Worm (Caenorhabditis elegans): ENCODE data around the gene xbx-6.

DNA sequence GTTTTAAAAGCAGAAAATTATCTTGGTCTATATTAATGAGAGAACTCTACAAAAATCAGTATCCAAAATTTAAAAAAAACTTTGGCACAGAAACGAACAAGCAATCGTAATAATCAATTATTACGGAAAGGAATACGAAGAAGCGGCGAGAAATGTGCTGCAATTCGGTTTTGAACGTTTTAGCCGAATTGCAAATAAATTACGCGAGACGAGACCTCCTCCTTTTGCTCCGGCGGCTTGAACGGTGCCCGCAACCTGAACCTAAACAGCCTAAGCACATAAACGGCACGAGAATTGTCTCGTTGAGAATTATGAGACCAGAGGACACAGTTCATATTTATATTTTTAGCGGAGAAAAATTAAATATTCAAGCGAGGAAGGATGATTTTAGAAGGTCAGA lies 13.5 kb upstream of the xbx-6 start:
- TF ChIP-seq pha-4 (tag; optimal IDR thresholded peaks at IDR 0.05) = no peak
- TF ChIP-seq snpc-4 (tag; optimal IDR thresholded peaks at IDR 0.05) = no peak
- no peak for TF ChIP-seq unc-62 (GFP tag; optimal IDR thresholded peaks at IDR 0.05)

Measured in whole organism, mixed stage, embryonic.